Fruit fly (Drosophila melanogaster): Measurements from ENCODE around the gene ss.

Gene ss

dm6 chr3R:16423323-16423722 is 19.8 kb upstream of the ss start:
- TF ChIP-seq N (GFP tag; optimal IDR thresholded peaks at IDR 0.05) (no peak), ey (GFP tag; optimal IDR thresholded peaks at IDR 0.05) (no peak), Sp1 (GFP tag; optimal IDR thresholded peaks at IDR 0.05) (peak; percentile 30), brk (GFP tag; optimal IDR thresholded peaks at IDR 0.05) (no peak)

- TF ChIP-seq Dfd (GFP tag; optimal IDR thresholded peaks at IDR 0.05) (peak; percentile 19), dl (GFP tag; optimal IDR thresholded peaks at IDR 0.05; ENCODE audit: insufficient read depth in 1 of 2, partially characterized antibody in 2 of 2) (no peak), br (GFP tag; optimal IDR thresholded peaks at IDR 0.05) (no peak), woc (GFP tag; optimal IDR thresholded peaks at IDR 0.05) (no peak)
Measured at dm6 chr3R:16416508-16416907, 13.0 kb upstream of the ss start.

dm6 chr3R:16413734-16414133 is 10.2 kb upstream of the ss start:
- TF ChIP-seq Rel (GFP tag; optimal IDR thresholded peaks at IDR 0.05) (no peak), Rel (tag; optimal IDR thresholded peaks at IDR 0.05) (no peak), Abd-B (GFP tag; optimal IDR thresholded peaks at IDR 0.05) (no peak), ey (GFP tag; optimal IDR thresholded peaks at IDR 0.05) (no peak), GATAd (GFP tag; optimal IDR thresholded peaks at IDR 0.05) (no peak)

- TF ChIP-seq OdsH (GFP tag; optimal IDR thresholded peaks at IDR 0.05) (no peak), ey (GFP tag; optimal IDR thresholded peaks at IDR 0.05) (no peak), HLH106 (tag; optimal IDR thresholded peaks at IDR 0.05) (no peak), fru (GFP tag; optimal IDR thresholded peaks at IDR 0.05) (no peak), Sp1 (GFP tag; optimal IDR thresholded peaks at IDR 0.05) (no peak), dmrt93B (GFP tag; optimal IDR thresholded peaks at IDR 0.05) (no peak)
Measured at dm6 chr3R:16410706-16411105, 7.2 kb upstream of the ss start.

- TF ChIP-seq Rel (GFP tag; optimal IDR thresholded peaks at IDR 0.05) (no peak), Rel (tag; optimal IDR thresholded peaks at IDR 0.05) (no peak), Myc (optimal IDR thresholded peaks at IDR 0.05) (no peak), Hr78 (GFP tag; optimal IDR thresholded peaks at IDR 0.05) (no peak), dl (GFP tag; optimal IDR thresholded peaks at IDR 0.05; ENCODE audit: insufficient read depth in 1 of 2, partially characterized antibody in 2 of 2) (no peak), pan (optimal IDR thresholded peaks at IDR 0.05) (no peak), rgr (GFP tag; optimal IDR thresholded peaks at IDR 0.05) (no peak), psq (GFP tag; optimal IDR thresholded peaks at IDR 0.05) (no peak), lola (GFP tag; optimal IDR thresholded peaks at IDR 0.05) (no peak), foxo (GFP tag; optimal IDR thresholded peaks at IDR 0.05) (no peak), CG32264 (GFP tag; optimal IDR thresholded peaks at IDR 0.05) (no peak), Mio (GFP tag; optimal IDR thresholded peaks at IDR 0.05) (no peak), Jra (GFP tag; optimal IDR thresholded peaks at IDR 0.05) (no peak), dmrt93B (GFP tag; optimal IDR thresholded peaks at IDR 0.05) (no peak)
Measured at dm6 chr3R:16408434-16408833, 4.9 kb upstream of the ss start.

dm6 chr3R:16406618-16407017 is 3.1 kb upstream of the ss start:
- TF ChIP-seq Dfd (GFP tag; optimal IDR thresholded peaks at IDR 0.05) (no peak), dmrt93B (GFP tag; optimal IDR thresholded peaks at IDR 0.05) (no peak), Hr83 (GFP tag; optimal IDR thresholded peaks at IDR 0.05; ENCODE audit: poor library complexity, severe bottlenecking) (no peak), jim (GFP tag; optimal IDR thresholded peaks at IDR 0.05) (no peak), br (GFP tag; optimal IDR thresholded peaks at IDR 0.05) (no peak), pan (optimal IDR thresholded peaks at IDR 0.05) (no peak), Sp1 (GFP tag; optimal IDR thresholded peaks at IDR 0.05) (no peak), sage (GFP tag; optimal IDR thresholded peaks at IDR 0.05) (no peak), dsf (GFP tag; optimal IDR thresholded peaks at IDR 0.05; ENCODE audit: borderline replicate concordance) (no peak), sv (GFP tag; optimal IDR thresholded peaks at IDR 0.05) (no peak), Abd-B (GFP tag; optimal IDR thresholded peaks at IDR 0.05) (no peak), tai (GFP tag; optimal IDR thresholded peaks at IDR 0.05) (no peak), Dif (GFP tag; optimal IDR thresholded peaks at IDR 0.05; ENCODE audit: partially characterized antibody) (no peak), fru (GFP tag; optimal IDR thresholded peaks at IDR 0.05) (no peak), HLH106 (tag; optimal IDR thresholded peaks at IDR 0.05) (no peak), Hr78 (GFP tag; optimal IDR thresholded peaks at IDR 0.05) (no peak), ey (GFP tag; optimal IDR thresholded peaks at IDR 0.05) (no peak), Myc (optimal IDR thresholded peaks at IDR 0.05) (no peak), Jra (GFP tag; optimal IDR thresholded peaks at IDR 0.05) (no peak)
